Fruit fly (Drosophila melanogaster) whole organism: Measurements from ENCODE around the gene CG32669.

Experiments
- pan ChIP-seq: fragments of >200 bp; optimal IDR thresholded peaks from 2 replicates; lab custom pipeline; 2017
- psq ChIP-seq: fragments of >200 bp; optimal IDR thresholded peaks from 2 replicates; lab custom pipeline; 2017

dm6 chrX:10832369-10832768 is 12.5 kb downstream of the CG32669 start:
- no peak for TF ChIP-seq psq
- TF ChIP-seq pan, result no peak
